Fruit fly (Drosophila melanogaster) whole organism, embryonic: ENCODE data around the gene Obp99b.

Experiments used
- Bteb2 ChIP-seq: fragments of 200-800 bp; sonication (Bioruptor generic); optimal IDR thresholded peaks from 2 replicates; lab custom pipeline; 2016; ENCODE audit warnings: missing biosample characterization, missing genetic modification characterization
- CG10267 ChIP-seq: fragments of 200-800 bp; sonication (Bioruptor generic); optimal IDR thresholded peaks from 2 replicates; lab custom pipeline; 2018; ENCODE audit warnings: missing biosample characterization, mild to moderate bottlenecking, missing genetic modification characterization, moderate library complexity
- CG11560 ChIP-seq: fragments of 200-800 bp; sonication (Bioruptor generic); IDR thresholded peaks from 3 replicates; pipeline ENCODE4 v1.3.6; 2022; ENCODE audit warnings: missing biosample characterization, missing genetic modification characterization
- CG12391 ChIP-seq: fragments of 200-800 bp; sonication (Bioruptor generic); optimal IDR thresholded peaks from 3 replicates; lab custom pipeline; 2018; ENCODE audit warnings: missing biosample characterization, mild to moderate bottlenecking, missing genetic modification characterization, moderate library complexity
- CG13287 ChIP-seq: fragments of 200-800 bp; sonication (Bioruptor generic); IDR thresholded peaks from 2 replicates; pipeline ENCODE4 v1.3.6; 2022; ENCODE audit warnings: missing biosample characterization, missing genetic modification characterization; ENCODE audit not compliant: partially characterized antibody
- CG14014 ChIP-seq: fragments of 200-800 bp; sonication (Bioruptor generic); IDR thresholded peaks from 2 replicates; pipeline ENCODE4 v1.3.6; 2022; ENCODE audit warnings: missing biosample characterization, missing genetic modification characterization
- CG15073 ChIP-seq: fragments of 200-800 bp; sonication (Bioruptor generic); optimal IDR thresholded peaks from 2 replicates; lab custom pipeline; 2016; ENCODE audit warnings: missing biosample characterization, missing genetic modification characterization
- CG15696 ChIP-seq: fragments of 200-800 bp; sonication (Bioruptor generic); optimal IDR thresholded peaks from 2 replicates; lab custom pipeline; 2019; ENCODE audit warnings: missing biosample characterization, mild to moderate bottlenecking, missing genetic modification characterization, moderate library complexity
- CG16779 ChIP-seq: fragments of 200-800 bp; sonication (Bioruptor generic); IDR thresholded peaks from 2 replicates; pipeline ENCODE4 v1.3.6; 2022; ENCODE audit warnings: missing biosample characterization, missing genetic modification characterization
- CG17361 ChIP-seq: fragments of 200-800 bp; sonication (Bioruptor generic); IDR thresholded peaks from 3 replicates; pipeline ENCODE4 v1.3.6; 2022; ENCODE audit warnings: missing biosample characterization, missing genetic modification characterization
- CG1792 ChIP-seq: fragments of 200-800 bp; sonication (Bioruptor generic); optimal IDR thresholded peaks from 2 replicates; lab custom pipeline; 2016; ENCODE audit warnings: missing biosample characterization, missing genetic modification characterization
- CG2712 ChIP-seq: fragments of 200-800 bp; optimal IDR thresholded peaks from 3 replicates; lab custom pipeline; 2019; ENCODE audit warnings: missing biosample characterization, mild to moderate bottlenecking, missing genetic modification characterization, moderate library complexity
- CG32767 ChIP-seq: fragments of 200-800 bp; sonication (Bioruptor generic); IDR thresholded peaks from 2 replicates; pipeline ENCODE4 v1.3.6; 2022; ENCODE audit warnings: missing biosample characterization, missing genetic modification characterization
- CG4424 ChIP-seq: fragments of 200-800 bp; sonication (Bioruptor generic); optimal IDR thresholded peaks from 3 replicates; lab custom pipeline; 2016; ENCODE audit warnings: missing biosample characterization, missing genetic modification characterization
- CG4854 ChIP-seq: fragments of 200-800 bp; sonication (Bioruptor generic); optimal IDR thresholded peaks from 2 replicates; lab custom pipeline; 2016; ENCODE audit warnings: missing biosample characterization, missing genetic modification characterization, inconsistent platforms
- CG6254 ChIP-seq: fragments of 200-800 bp; sonication (Bioruptor generic); optimal IDR thresholded peaks from 3 replicates; lab custom pipeline; 2017; ENCODE audit warnings: mild to moderate bottlenecking, missing biosample characterization, missing genetic modification reagents, missing genetic modification characterization
- CG7357 ChIP-seq: fragments of 200-800 bp; sonication (Bioruptor generic); IDR thresholded peaks from 3 replicates; pipeline ENCODE4 v1.3.6; 2022; ENCODE audit warnings: missing biosample characterization, missing genetic modification characterization
- Chrac-16 ChIP-seq: fragments of 200-800 bp; sonication (Bioruptor generic); optimal IDR thresholded peaks from 3 replicates; lab custom pipeline; 2016; ENCODE audit warnings: missing biosample characterization, missing genetic modification characterization
- Doc3 ChIP-seq: fragments of 200-800 bp; sonication (Bioruptor generic); IDR thresholded peaks from 3 replicates; pipeline ENCODE4 v1.3.6; 2022; ENCODE audit warnings: missing biosample characterization, missing genetic modification characterization; ENCODE audit not compliant: partially characterized antibody
- Eip74EF ChIP-seq, 2 experiments: fragments of 200-800 bp in 1 of 2; fragments of >200 bp in 1 of 2; sonication (Bioruptor generic) in 1 of 2; optimal IDR thresholded peaks; 2 replicates each; lab custom pipeline; 2017 to 2019; ENCODE audit warnings: missing biosample characterization in 2 of 2, missing genetic modification characterization in 2 of 2, mild to moderate bottlenecking in 1 of 2, moderate library complexity in 1 of 2
- HLH3B ChIP-seq: fragments of 200-800 bp; sonication (Bioruptor generic); IDR thresholded peaks from 2 replicates; pipeline ENCODE4 v1.3.6; 2022; ENCODE audit warnings: missing biosample characterization, missing genetic modification characterization
- Lpt ChIP-seq: fragments of >200 bp; optimal IDR thresholded peaks from 2 replicates; lab custom pipeline; 2018; ENCODE audit warnings: missing biosample characterization, missing genetic modification characterization
- Max ChIP-seq: fragments of 200-800 bp; sonication (Bioruptor generic); optimal IDR thresholded peaks from 2 replicates; lab custom pipeline; 2016; ENCODE audit warnings: missing biosample characterization, mild to moderate bottlenecking, missing genetic modification characterization
- Sry-δ ChIP-seq: fragments of 200-800 bp; sonication (Bioruptor generic); optimal IDR thresholded peaks from 2 replicates; lab custom pipeline; 2016; ENCODE audit warnings: missing biosample characterization, missing genetic modification characterization
- Stat92E ChIP-seq, 3 experiments: fragments of >200 bp in 2 of 3; fragments of 200-800 bp in 1 of 3; sonication (Bioruptor generic) in 1 of 3; optimal IDR thresholded peaks; 2 replicates each; lab custom pipeline; 2017 to 2019; ENCODE audit warnings: missing biosample characterization in 3 of 3, missing genetic modification characterization in 3 of 3, mild to moderate bottlenecking in 1 of 3, moderate library complexity in 1 of 3
- Tbp ChIP-seq: fragments of >200 bp; optimal IDR thresholded peaks from 2 replicates; lab custom pipeline; 2018; ENCODE audit warnings: missing biosample characterization, missing genetic modification characterization
- Xrp1 ChIP-seq: fragments of 200-800 bp; sonication (Bioruptor generic); IDR thresholded peaks from 2 replicates; pipeline ENCODE4 v1.3.6; 2022; ENCODE audit warnings: missing biosample characterization, missing genetic modification characterization
- amos ChIP-seq: fragments of 200-800 bp; sonication (Bioruptor generic); IDR thresholded peaks from 2 replicates; pipeline ENCODE4 v1.3.6; 2022; ENCODE audit warnings: missing biosample characterization, missing genetic modification characterization; ENCODE audit not compliant: partially characterized antibody
- br ChIP-seq: fragments of >200 bp; optimal IDR thresholded peaks from 2 replicates; lab custom pipeline; 2017
- chinmo ChIP-seq: fragments of 200-800 bp; sonication (Bioruptor generic); IDR thresholded peaks from 4 replicates; pipeline ENCODE4 v1.3.6; 2022; ENCODE audit warnings: missing biosample characterization, missing genetic modification characterization; ENCODE audit not compliant: partially characterized antibody
- cwo ChIP-seq: fragments of 200-800 bp; sonication (Bioruptor generic); optimal IDR thresholded peaks from 3 replicates; lab custom pipeline; 2017; ENCODE audit warnings: missing biosample characterization, missing genetic modification characterization, mild to moderate bottlenecking, moderate library complexity, missing genetic modification reagents
- dimm ChIP-seq: fragments of 200-800 bp; sonication (Bioruptor generic); IDR thresholded peaks from 2 replicates; pipeline ENCODE4 v1.3.6; 2022; ENCODE audit warnings: missing biosample characterization, missing genetic modification characterization
- ewg ChIP-seq: fragments of 200-800 bp; sonication (Bioruptor generic); optimal IDR thresholded peaks from 3 replicates; lab custom pipeline; 2017; ENCODE audit warnings: mild to moderate bottlenecking, missing biosample characterization, missing genetic modification reagents, missing genetic modification characterization
- eyg ChIP-seq: fragments of 200-800 bp; sonication (Bioruptor generic); optimal IDR thresholded peaks from 3 replicates; lab custom pipeline; 2016; ENCODE audit warnings: missing biosample characterization, missing genetic modification characterization
- fd64A ChIP-seq: fragments of 200-800 bp; sonication (Bioruptor generic); optimal IDR thresholded peaks from 3 replicates; lab custom pipeline; 2018; ENCODE audit warnings: missing biosample characterization, mild to moderate bottlenecking, missing genetic modification characterization
- gem ChIP-seq: fragments of 200-800 bp; sonication (Bioruptor generic); optimal IDR thresholded peaks from 2 replicates; lab custom pipeline; 2019; ENCODE audit warnings: missing biosample characterization, mild to moderate bottlenecking, missing genetic modification characterization, moderate library complexity
- gsb-n ChIP-seq: fragments of 200-800 bp; sonication (Bioruptor generic); optimal IDR thresholded peaks from 3 replicates; lab custom pipeline; 2018; ENCODE audit warnings: missing biosample characterization, mild to moderate bottlenecking, missing genetic modification characterization
- h ChIP-seq: fragments of >200 bp; optimal IDR thresholded peaks from 2 replicates; lab custom pipeline; 2017
- lmd ChIP-seq: fragments of 200-800 bp; sonication (Bioruptor generic); IDR thresholded peaks from 2 replicates; pipeline ENCODE4 v1.3.6; 2022; ENCODE audit warnings: missing biosample characterization, missing genetic modification characterization
- luna ChIP-seq: fragments of 200-800 bp; sonication (Bioruptor generic); optimal IDR thresholded peaks from 2 replicates; lab custom pipeline; 2016; ENCODE audit warnings: missing biosample characterization, missing genetic modification characterization
- mld ChIP-seq: fragments of 200-800 bp; sonication (Bioruptor generic); IDR thresholded peaks from 3 replicates; pipeline ENCODE4 v1.3.6; 2022; ENCODE audit warnings: missing biosample characterization, missing genetic modification characterization; ENCODE audit not compliant: partially characterized antibody
- nmo ChIP-seq: fragments of 200-800 bp; sonication (Bioruptor generic); optimal IDR thresholded peaks from 2 replicates; lab custom pipeline; 2018; ENCODE audit warnings: missing biosample characterization, mild to moderate bottlenecking, missing genetic modification characterization, moderate library complexity
- odd ChIP-seq: fragments of 200-800 bp; sonication (Bioruptor generic); optimal IDR thresholded peaks from 2 replicates; lab custom pipeline; 2017; ENCODE audit warnings: missing biosample characterization, mild to moderate bottlenecking, missing genetic modification characterization
- repo ChIP-seq: fragments of 200-800 bp; sonication (Bioruptor generic); optimal IDR thresholded peaks from 2 replicates; lab custom pipeline; 2016; ENCODE audit warnings: missing biosample characterization, missing genetic modification characterization
- schlank ChIP-seq: fragments of 200-800 bp; sonication (Bioruptor generic); optimal IDR thresholded peaks from 2 replicates; lab custom pipeline; 2018; ENCODE audit warnings: missing biosample characterization, mild to moderate bottlenecking, missing genetic modification characterization
- slbo ChIP-seq: fragments of 200-800 bp; sonication (Bioruptor generic); IDR thresholded peaks from 2 replicates; pipeline ENCODE4 v1.3.6; 2022; ENCODE audit warnings: missing biosample characterization, missing genetic modification characterization
- slp2 ChIP-seq: fragments of 200-800 bp; sonication (Bioruptor generic); optimal IDR thresholded peaks from 2 replicates; lab custom pipeline; 2016; ENCODE audit warnings: missing biosample characterization, missing genetic modification characterization
- ssp ChIP-seq: fragments of 200-800 bp; sonication (Bioruptor generic); IDR thresholded peaks from 2 replicates; pipeline ENCODE4 v1.3.6; 2022; ENCODE audit warnings: missing biosample characterization, missing genetic modification characterization
- twi ChIP-seq: fragments of 200-800 bp; optimal IDR thresholded peaks from 2 replicates; lab custom pipeline; 2019; ENCODE audit warnings: missing biosample characterization, mild to moderate bottlenecking, missing genetic modification characterization, moderate library complexity
- unpg ChIP-seq: fragments of 200-800 bp; sonication (Bioruptor generic); optimal IDR thresholded peaks from 3 replicates; lab custom pipeline; 2018; ENCODE audit warnings: missing biosample characterization, mild to moderate bottlenecking, missing genetic modification characterization, moderate library complexity
- zen ChIP-seq: fragments of 200-800 bp; sonication (Bioruptor generic); optimal IDR thresholded peaks from 3 replicates; lab custom pipeline; 2018; ENCODE audit warnings: missing biosample characterization, mild to moderate bottlenecking, missing genetic modification characterization, moderate library complexity

Obp99b gene

dm6 chr3R:29696359-29696758 lies 20.3 kb downstream of the Obp99b start (continued):
- TF ChIP-seq CG15696 (tag; lab: Kevin White, UChicago), result peak; percentile 58
- peak; percentile 14 for TF ChIP-seq nmo (GFP tag; lab: Kevin White, UChicago)
- peak; percentile 55 for TF ChIP-seq CG2712 (tag; lab: Kevin White, UChicago)
- TF ChIP-seq repo, result no peak
- no peak for TF ChIP-seq chinmo (GFP tag; lab: Robert Waterston, UW)
- no peak for TF ChIP-seq cwo (GFP tag; lab: Kevin White, UChicago)
- no peak for TF ChIP-seq br (lab: Kevin White, UChicago)
- no peak for TF ChIP-seq slp2
- TF ChIP-seq h (lab: Kevin White, UChicago), result no peak
- TF ChIP-seq CG11560 (tag; lab: Robert Waterston, UW), result no peak
- no peak for TF ChIP-seq dimm (GFP tag; lab: Robert Waterston, UW)
- TF ChIP-seq ewg, result no peak
- no peak for TF ChIP-seq Max
- no peak for TF ChIP-seq HLH3B (GFP tag; lab: Robert Waterston, UW)
- TF ChIP-seq unpg (GFP tag; lab: Kevin White, UChicago), result peak; percentile 22
- no peak for TF ChIP-seq CG13287 (GFP tag; lab: Robert Waterston, UW)
- no peak for TF ChIP-seq CG14014
- TF ChIP-seq CG12391 (tag; lab: Kevin White, UChicago), result peak; percentile 37
- TF ChIP-seq Chrac-16 (GFP tag; lab: Kevin White, UChicago), result peak; percentile 34
- peak; percentile 55 for TF ChIP-seq gem
- TF ChIP-seq CG32767, result no peak
- peak; percentile 42 for TF ChIP-seq CG10267 (tag; lab: Kevin White, UChicago)
- no peak for TF ChIP-seq slbo (GFP tag; lab: Robert Waterston, UW)
- TF ChIP-seq mld, result no peak
- no peak for TF ChIP-seq CG16779
- no peak for TF ChIP-seq Eip74EF (GFP tag; optimal IDR thresholded peaks at IDR 0.05; lab: Kevin White, UChicago)
- no peak for TF ChIP-seq luna (GFP tag; lab: Kevin White, UChicago)
- no peak for TF ChIP-seq Sry-δ
- no peak for TF ChIP-seq amos
- TF ChIP-seq zen, result peak; percentile 75
- TF ChIP-seq CG7357 (GFP tag; lab: Robert Waterston, UW), result no peak
- TF ChIP-seq CG6254, result no peak
- no peak for TF ChIP-seq CG4854 (GFP tag; lab: Kevin White, UChicago)
- no peak for TF ChIP-seq eyg (GFP tag; lab: Kevin White, UChicago)
- peak; percentile 60; the same call in 1 of the 2 replicates for TF ChIP-seq Xrp1 (GFP tag; lab: Robert Waterston, UW)
- no peak for TF ChIP-seq odd (GFP tag; lab: Kevin White, UChicago)
- TF ChIP-seq Stat92E (GFP tag; optimal IDR thresholded peaks at IDR 0.05; lab: Kevin White, UChicago), result no peak
- peak; percentile 14 for TF ChIP-seq gsb-n (tag; lab: Kevin White, UChicago)
- TF ChIP-seq fd64A (GFP tag; lab: Kevin White, UChicago), result no peak
- 0 out of 3 replicates have a peak, but pooled peaks have one; percentile 13 for TF ChIP-seq CG17361 (GFP tag; lab: Robert Waterston, UW)
- no peak for TF ChIP-seq Bteb2 (GFP tag; lab: Kevin White, UChicago)
- TF ChIP-seq ssp (GFP tag; lab: Robert Waterston, UW), result 0 out of 2 replicates have a peak, but pooled peaks have one; percentile 14
- TF ChIP-seq CG4424, result peak; percentile 36
- TF ChIP-seq Doc3 (GFP tag; lab: Robert Waterston, UW), result no peak
- no peak for TF ChIP-seq twi
- TF ChIP-seq lmd (GFP tag; lab: Robert Waterston, UW), result peak; percentile 19; the same call in 1 of the 2 replicates
- TF ChIP-seq schlank (tag; lab: Kevin White, UChicago), result no peak
- TF ChIP-seq Tbp (GFP tag; lab: Kevin White, UChicago), result no peak
- TF ChIP-seq Lpt (GFP tag; lab: Kevin White, UChicago), result no peak
- TF ChIP-seq CG1792 (GFP tag; lab: Kevin White, UChicago), result no peak
- no peak for TF ChIP-seq CG15073 (GFP tag; lab: Kevin White, UChicago)
